Fruit fly (Drosophila melanogaster) whole organism, embryonic: Measurements from ENCODE around the gene CG14014.

Experiments
- Ada2b ChIP-seq: fragments of 200-800 bp; sonication (Bioruptor generic); IDR thresholded peaks from 2 replicates; pipeline ENCODE4 v1.3.6; 2022; ENCODE audit warnings: missing biosample characterization, missing genetic modification characterization
- Atf-2 ChIP-seq: fragments of 200-800 bp; sonication (Bioruptor generic); optimal IDR thresholded peaks from 2 replicates; lab custom pipeline; 2016; ENCODE audit warnings: missing biosample characterization, missing genetic modification characterization
- CG11093 ChIP-seq: fragments of 200-800 bp; sonication (Bioruptor generic); IDR thresholded peaks from 3 replicates; pipeline ENCODE4 v1.3.6; 2022; ENCODE audit warnings: missing biosample characterization, missing genetic modification characterization
- CG11247 ChIP-seq: fragments of 200-800 bp; sonication (Bioruptor generic); IDR thresholded peaks from 2 replicates; pipeline ENCODE4 v1.3.6; 2022; ENCODE audit warnings: missing biosample characterization, missing genetic modification characterization
- CG11398 ChIP-seq: fragments of 200-800 bp; sonication (Bioruptor generic); optimal IDR thresholded peaks from 2 replicates; lab custom pipeline; 2016; ENCODE audit warnings: missing biosample characterization, missing genetic modification characterization
- CG11695 ChIP-seq: fragments of 200-800 bp; sonication (Bioruptor generic); IDR thresholded peaks from 3 replicates; pipeline ENCODE4 v1.3.6; 2022; ENCODE audit warnings: missing biosample characterization, missing genetic modification characterization
- CG12219 ChIP-seq: fragments of 200-800 bp; sonication (Bioruptor generic); optimal IDR thresholded peaks from 3 replicates; lab custom pipeline; 2018; ENCODE audit warnings: missing biosample characterization, mild to moderate bottlenecking, missing genetic modification characterization
- CG13894 ChIP-seq: fragments of 200-800 bp; sonication (Bioruptor generic); optimal IDR thresholded peaks from 3 replicates; lab custom pipeline; 2018; ENCODE audit warnings: missing biosample characterization, mild to moderate bottlenecking, missing genetic modification characterization, moderate library complexity
- CG14014 ChIP-seq: fragments of 200-800 bp; sonication (Bioruptor generic); IDR thresholded peaks from 2 replicates; pipeline ENCODE4 v1.3.6; 2022; ENCODE audit warnings: missing biosample characterization, missing genetic modification characterization
- CG14965 ChIP-seq: fragments of 200-800 bp; sonication (Bioruptor generic); optimal IDR thresholded peaks from 2 replicates; lab custom pipeline; 2016; ENCODE audit warnings: missing biosample characterization, missing genetic modification characterization, borderline replicate concordance
- CG17568 ChIP-seq: fragments of 200-800 bp; sonication (Bioruptor generic); optimal IDR thresholded peaks from 2 replicates; lab custom pipeline; 2018; ENCODE audit warnings: missing biosample characterization, mild to moderate bottlenecking, missing genetic modification characterization, moderate library complexity
- CG17912 ChIP-seq: fragments of 200-800 bp; sonication (Bioruptor generic); optimal IDR thresholded peaks from 2 replicates; lab custom pipeline; 2018; ENCODE audit warnings: missing biosample characterization, mild to moderate bottlenecking, missing genetic modification characterization
- CG1792 ChIP-seq: fragments of 200-800 bp; sonication (Bioruptor generic); optimal IDR thresholded peaks from 2 replicates; lab custom pipeline; 2016; ENCODE audit warnings: missing biosample characterization, missing genetic modification characterization
- CG2116 ChIP-seq: fragments of 200-800 bp; sonication (Bioruptor generic); optimal IDR thresholded peaks from 3 replicates; lab custom pipeline; 2018; ENCODE audit warnings: missing biosample characterization, mild to moderate bottlenecking, missing genetic modification characterization
- CG3163 ChIP-seq: fragments of 200-800 bp; sonication (Bioruptor generic); optimal IDR thresholded peaks from 3 replicates; lab custom pipeline; 2016; ENCODE audit warnings: missing biosample characterization, missing genetic modification characterization
- CG42726 ChIP-seq: fragments of 200-800 bp; sonication (Bioruptor generic); IDR thresholded peaks from 2 replicates; pipeline ENCODE4 v1.3.6; 2022; ENCODE audit warnings: missing biosample characterization, missing genetic modification characterization; ENCODE audit not compliant: partially characterized antibody
- CG43689 ChIP-seq: fragments of 200-800 bp; sonication (Bioruptor generic); IDR thresholded peaks from 2 replicates; pipeline ENCODE4 v1.3.6; 2022; ENCODE audit warnings: missing biosample characterization, missing genetic modification characterization
- CG4424 ChIP-seq: fragments of 200-800 bp; sonication (Bioruptor generic); optimal IDR thresholded peaks from 3 replicates; lab custom pipeline; 2016; ENCODE audit warnings: missing biosample characterization, missing genetic modification characterization
- CG7928 ChIP-seq: fragments of 200-800 bp; sonication (Bioruptor generic); optimal IDR thresholded peaks from 2 replicates; lab custom pipeline; 2017; ENCODE audit warnings: missing biosample characterization, mild to moderate bottlenecking, missing genetic modification characterization
- CG8765 ChIP-seq: fragments of 200-800 bp; sonication (Bioruptor generic); IDR thresholded peaks from 2 replicates; pipeline ENCODE4 v1.3.6; 2022; ENCODE audit warnings: missing biosample characterization, missing genetic modification characterization
- CTCF ChIP-seq: fragments of 200-800 bp; sonication (Bioruptor generic); optimal IDR thresholded peaks from 2 replicates; lab custom pipeline; 2017; ENCODE audit warnings: missing biosample characterization, mild to moderate bottlenecking, missing genetic modification characterization, moderate library complexity
- Chrac-16 ChIP-seq: fragments of 200-800 bp; sonication (Bioruptor generic); optimal IDR thresholded peaks from 3 replicates; lab custom pipeline; 2016; ENCODE audit warnings: missing biosample characterization, missing genetic modification characterization
- Doc2 ChIP-seq: fragments of 200-800 bp; sonication (Bioruptor generic); IDR thresholded peaks from 2 replicates; pipeline ENCODE4 v1.3.6; 2022; ENCODE audit warnings: missing biosample characterization, missing genetic modification characterization
- Drgx ChIP-seq: fragments of 200-800 bp; sonication (Bioruptor generic); IDR thresholded peaks from 2 replicates; pipeline ENCODE4 v1.3.6; 2022; ENCODE audit warnings: missing biosample characterization, missing genetic modification characterization
- Ets97D ChIP-seq: fragments of 200-800 bp; sonication (Bioruptor generic); optimal IDR thresholded peaks from 3 replicates; lab custom pipeline; 2016; ENCODE audit warnings: missing biosample characterization, missing genetic modification characterization
- Gug ChIP-seq: fragments of 200-800 bp; sonication (Bioruptor generic); IDR thresholded peaks from 4 replicates; pipeline ENCODE4 v1.3.6; 2022; ENCODE audit warnings: missing biosample characterization, missing genetic modification characterization
- HLHmδ ChIP-seq: fragments of 200-800 bp; sonication (Bioruptor generic); optimal IDR thresholded peaks from 2 replicates; lab custom pipeline; 2018; ENCODE audit warnings: missing biosample characterization, mild to moderate bottlenecking, missing genetic modification characterization, moderate library complexity
- Hey ChIP-seq: fragments of 200-800 bp; sonication (Bioruptor generic); optimal IDR thresholded peaks from 3 replicates; lab custom pipeline; 2018; ENCODE audit warnings: missing biosample characterization, mild to moderate bottlenecking, missing genetic modification characterization
- Max ChIP-seq: fragments of 200-800 bp; sonication (Bioruptor generic); optimal IDR thresholded peaks from 2 replicates; lab custom pipeline; 2016; ENCODE audit warnings: missing biosample characterization, mild to moderate bottlenecking, missing genetic modification characterization
- Myb ChIP-seq: fragments of 200-800 bp; sonication (Bioruptor generic); optimal IDR thresholded peaks from 2 replicates; lab custom pipeline; 2016; ENCODE audit warnings: missing biosample characterization, missing genetic modification characterization
- NC2α ChIP-seq: fragments of 200-800 bp; sonication (Bioruptor generic); optimal IDR thresholded peaks from 2 replicates; lab custom pipeline; 2016; ENCODE audit warnings: missing biosample characterization, missing genetic modification characterization
- Neu2 ChIP-seq: fragments of 200-800 bp; sonication (Bioruptor generic); optimal IDR thresholded peaks from 3 replicates; lab custom pipeline; 2016; ENCODE audit warnings: missing biosample characterization, missing genetic modification characterization, borderline replicate concordance
- Nf-YB ChIP-seq: fragments of 200-800 bp; sonication (Bioruptor generic); optimal IDR thresholded peaks from 3 replicates; lab custom pipeline; 2019; ENCODE audit warnings: missing biosample characterization, mild to moderate bottlenecking, missing genetic modification characterization, moderate library complexity
- Ptx1 ChIP-seq: fragments of 200-800 bp; sonication (Bioruptor generic); IDR thresholded peaks from 2 replicates; pipeline ENCODE4 v1.3.6; 2022; ENCODE audit warnings: missing biosample characterization, missing genetic modification characterization
- Stat92E ChIP-seq, 3 experiments: fragments of >200 bp in 2 of 3; fragments of 200-800 bp in 1 of 3; sonication (Bioruptor generic) in 1 of 3; optimal IDR thresholded peaks; 2 replicates each; lab custom pipeline; 2017 to 2019; ENCODE audit warnings: missing biosample characterization in 3 of 3, missing genetic modification characterization in 3 of 3, mild to moderate bottlenecking in 1 of 3, moderate library complexity in 1 of 3
- ac ChIP-seq: fragments of 200-800 bp; sonication (Bioruptor generic); optimal IDR thresholded peaks from 3 replicates; lab custom pipeline; 2017; ENCODE audit warnings: missing biosample characterization, mild to moderate bottlenecking, missing genetic modification characterization
- bowl ChIP-seq: fragments of 200-800 bp; sonication (Bioruptor generic); IDR thresholded peaks from 2 replicates; pipeline ENCODE4 v1.3.6; 2022; ENCODE audit warnings: missing biosample characterization, missing genetic modification characterization
- ci ChIP-seq: fragments of 200-800 bp; sonication (Bioruptor generic); IDR thresholded peaks from 3 replicates; pipeline ENCODE4 v1.3.6; 2022; ENCODE audit warnings: missing biosample characterization, missing genetic modification characterization
- dmrt99B ChIP-seq: fragments of 200-800 bp; sonication (Bioruptor generic); optimal IDR thresholded peaks from 2 replicates; lab custom pipeline; 2018; ENCODE audit warnings: missing biosample characterization, mild to moderate bottlenecking, missing genetic modification characterization, moderate library complexity
- dpn ChIP-seq, 2 experiments: fragments of 200-800 bp; sonication (Bioruptor generic); optimal IDR thresholded peaks; 3 replicates each; lab custom pipeline; 2016; ENCODE audit warnings: missing biosample characterization in 2 of 2, missing genetic modification characterization in 2 of 2
- fd3F ChIP-seq: fragments of 200-800 bp; sonication (Bioruptor generic); optimal IDR thresholded peaks from 2 replicates; lab custom pipeline; 2018; ENCODE audit warnings: missing biosample characterization, mild to moderate bottlenecking, missing genetic modification characterization, moderate library complexity
- hth ChIP-seq: fragments of >200 bp; optimal IDR thresholded peaks from 2 replicates; lab custom pipeline; 2017; ENCODE audit warnings: inconsistent platforms
- insv ChIP-seq, 2 experiments: fragments of 200-800 bp; sonication (Bioruptor generic); optimal IDR thresholded peaks; 3 replicates each; lab custom pipeline; 2016 to 2018; ENCODE audit warnings: missing biosample characterization in 2 of 2, missing genetic modification characterization in 2 of 2
- mam ChIP-seq: fragments of 200-800 bp; sonication (Bioruptor generic); optimal IDR thresholded peaks from 3 replicates; lab custom pipeline; 2016; ENCODE audit warnings: missing biosample characterization, missing genetic modification characterization
- nerfin-1 ChIP-seq: fragments of 200-800 bp; sonication (Bioruptor generic); optimal IDR thresholded peaks from 3 replicates; lab custom pipeline; 2019; ENCODE audit warnings: missing biosample characterization, mild to moderate bottlenecking, missing genetic modification characterization, moderate library complexity
- rib ChIP-seq: fragments of 200-800 bp; sonication (Bioruptor generic); IDR thresholded peaks from 2 replicates; pipeline ENCODE4 v1.3.6; 2022; ENCODE audit warnings: missing biosample characterization, missing genetic modification characterization
- sc ChIP-seq, 3 experiments: fragments of >200 bp in 2 of 3; fragments of 200-800 bp in 1 of 3; sonication (Bioruptor generic) in 1 of 3; optimal IDR thresholded peaks; 2 replicates in 2 of 3; 3 replicates in 1 of 3; lab custom pipeline; 2017; ENCODE audit warnings: mild to moderate bottlenecking in 1 of 3, missing biosample characterization in 1 of 3, missing genetic modification characterization in 1 of 3, missing genetic modification reagents in 1 of 3
- sisA ChIP-seq: fragments of 200-800 bp; sonication (Bioruptor generic); IDR thresholded peaks from 2 replicates; pipeline ENCODE4 v1.3.6; 2022; ENCODE audit warnings: missing biosample characterization, missing genetic modification characterization
- sna ChIP-seq: fragments of 200-800 bp; sonication (Bioruptor generic); IDR thresholded peaks from 2 replicates; pipeline ENCODE4 v1.3.6; 2022; ENCODE audit warnings: missing biosample characterization, missing genetic modification characterization; ENCODE audit not compliant: partially characterized antibody
- tio ChIP-seq: fragments of 200-800 bp; sonication (Bioruptor generic); optimal IDR thresholded peaks from 2 replicates; lab custom pipeline; 2017; ENCODE audit warnings: missing biosample characterization, missing genetic modification characterization, inconsistent platforms
- zen ChIP-seq: fragments of 200-800 bp; sonication (Bioruptor generic); optimal IDR thresholded peaks from 3 replicates; lab custom pipeline; 2018; ENCODE audit warnings: missing biosample characterization, mild to moderate bottlenecking, missing genetic modification characterization, moderate library complexity

The CG14014 gene

dm6 chr2L:5542944-5543515 is 7.6 kb downstream of the CG14014 start (continued):
- TF ChIP-seq NC2α (GFP tag; lab: Kevin White, UChicago) (no peak), HLHmδ (no peak), Doc2 (no peak), CG17568 (no peak), CG8765 (GFP tag; lab: Robert Waterston, UW) (no peak), insv (GFP tag; optimal IDR thresholded peaks at IDR 0.05; lab: Kevin White, UChicago) (peak in 1 of 2 experiments; percentile 27), CG4424 (GFP tag; lab: Kevin White, UChicago) (peak; percentile 50), Ptx1 (GFP tag; lab: Robert Waterston, UW) (peak; percentile 69), CG3163 (no peak), ac (GFP tag; lab: Kevin White, UChicago) (no peak), Nf-YB (GFP tag; lab: Kevin White, UChicago) (no peak), ci (GFP tag; lab: Robert Waterston, UW) (peak; percentile 88), Stat92E (GFP tag; optimal IDR thresholded peaks at IDR 0.05; lab: Kevin White, UChicago) (no peak), CG11093 (peak; percentile 53; the same call in 1 of the 3 replicates), Drgx (GFP tag; lab: Robert Waterston, UW) (peak; percentile 68), CG17912 (no peak), CG11398 (GFP tag; lab: Kevin White, UChicago) (peak; percentile 29), Hey (tag; lab: Kevin White, UChicago) (peak; percentile 18), CG14965 (no peak), fd3F (GFP tag; lab: Kevin White, UChicago) (peak; percentile 1), Neu2 (GFP tag; lab: Kevin White, UChicago) (no peak), sisA (GFP tag; lab: Robert Waterston, UW) (peak; percentile 54; the same call in 1 of the 2 replicates), Chrac-16 (GFP tag; lab: Kevin White, UChicago) (peak; percentile 20), CG7928 (no peak), Ets97D (GFP tag; lab: Kevin White, UChicago) (no peak), Max (GFP tag; lab: Kevin White, UChicago) (peak; percentile 1), CG12219 (GFP tag; lab: Kevin White, UChicago) (no peak), rib (GFP tag; lab: Robert Waterston, UW) (no peak; the same call in 1 of the 2 replicates), zen (no peak), dpn (GFP tag; optimal IDR thresholded peaks at IDR 0.05; lab: Kevin White, UChicago) (peak; percentile 24 to 72), Atf-2 (no peak), hth (no peak), CG1792 (GFP tag; lab: Kevin White, UChicago) (no peak), CG14014 (GFP tag; lab: Robert Waterston, UW) (peak; percentile 77), bowl (GFP tag; lab: Robert Waterston, UW) (no peak), sc (optimal IDR thresholded peaks at IDR 0.05; lab: Kevin White, UChicago) (no peak), sc (GFP tag; optimal IDR thresholded peaks at IDR 0.05; lab: Kevin White, UChicago) (no peak), Myb (no peak), CG42726 (peak; percentile 54; the same call in 1 of the 2 replicates), CG2116 (no peak), tio (GFP tag; lab: Kevin White, UChicago) (no peak), mam (GFP tag; lab: Kevin White, UChicago) (peak; percentile 64), Ada2b (GFP tag; lab: Robert Waterston, UW) (no peak; the same call in none of the 2 replicates), CG13894 (no peak), dmrt99B (tag; lab: Kevin White, UChicago) (no peak), sna (no peak), Gug (GFP tag; lab: Robert Waterston, UW) (peak; percentile 28; the same call in 1 of the 4 replicates), CG11695 (GFP tag; lab: Robert Waterston, UW) (peak; percentile 70), CG43689 (no peak), nerfin-1 (tag; lab: Kevin White, UChicago) (peak; percentile 26), CG11247 (no peak), CTCF (GFP tag; lab: Kevin White, UChicago) (no peak)
